Fruit fly (Drosophila melanogaster) whole organism: ENCODE measurements around the gene Awh.

Source experiments
- CG8478 ChIP-seq: fragments of >200 bp; optimal IDR thresholded peaks from 2 replicates; lab custom pipeline; 2018; ENCODE audit warnings: inconsistent platforms
- Dll ChIP-seq: fragments of >200 bp; optimal IDR thresholded peaks from 2 replicates; lab custom pipeline; 2017
- pan ChIP-seq: fragments of >200 bp; optimal IDR thresholded peaks from 2 replicates; lab custom pipeline; 2017
- psq ChIP-seq: fragments of >200 bp; optimal IDR thresholded peaks from 2 replicates; lab custom pipeline; 2017
- usp ChIP-seq: fragments of >200 bp; optimal IDR thresholded peaks from 2 replicates; lab custom pipeline; 2017; ENCODE audit warnings: missing biosample characterization, missing genetic modification characterization, mixed read lengths

DNA sequence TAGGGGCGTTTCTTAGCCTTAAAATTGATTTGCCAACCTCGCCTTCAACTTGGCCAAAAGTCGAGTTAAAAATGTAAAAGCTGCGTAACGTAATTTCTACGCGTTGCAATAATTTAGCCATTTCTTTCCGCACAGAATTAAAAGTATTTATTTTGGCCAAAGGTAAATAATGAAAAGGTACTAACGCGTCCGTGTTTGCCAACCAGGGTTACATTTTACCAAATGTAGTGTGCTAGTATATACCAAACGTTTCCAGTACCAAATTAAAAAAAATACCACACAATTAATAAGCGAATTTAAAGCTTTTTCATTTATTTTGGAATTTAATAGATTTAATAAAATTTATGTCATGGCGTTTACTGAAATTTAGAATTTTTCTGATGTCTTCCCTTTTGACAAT is 53.0 kb downstream of the Awh start, which contains the start of gene Ccz1:
- TF ChIP-seq usp (GFP tag; lab: Kevin White, UChicago) (no peak), pan (lab: Kevin White, UChicago) (no peak), CG8478 (lab: Kevin White, UChicago) (no peak), psq (lab: Kevin White, UChicago) (no peak), Dll (lab: Kevin White, UChicago) (no peak)
